Worm (Caenorhabditis elegans) whole organism, L1 larva: ENCODE data around the gene T24C2.5.

Experiments
- C04F5.9 ChIP-seq: sonication (generic microtip); optimal IDR thresholded peaks from 2 replicates; lab custom pipeline; 2016; ENCODE audit warnings: missing genetic modification characterization, missing compliant biosample characterization
- alr-1 ChIP-seq: fragments of 200-800 bp; sonication (Bioruptor generic); optimal IDR thresholded peaks from 2 replicates; lab custom pipeline; 2018; ENCODE audit warnings: borderline replicate concordance, mild to moderate bottlenecking, missing genetic modification characterization, missing compliant biosample characterization
- blmp-1 ChIP-seq: fragments of 150-350 bp; optimal IDR thresholded peaks from 2 replicates; lab custom pipeline; 2014; ENCODE audit warnings: missing biosample characterization, missing genetic modification characterization
- ceh-8 ChIP-seq: fragments of 200-800 bp; sonication (Bioruptor generic); optimal IDR thresholded peaks from 2 replicates; lab custom pipeline; 2018; ENCODE audit warnings: mild to moderate bottlenecking, missing genetic modification characterization, moderate library complexity, missing compliant biosample characterization
- ceh-82 ChIP-seq, 3 experiments: fragments of 150-350 bp in 1 of 3; sonication (generic microtip) in 2 of 3; optimal IDR thresholded peaks; 2 replicates each; lab custom pipeline; 2014 to 2017; ENCODE audit warnings: missing biosample characterization in 3 of 3, missing genetic modification characterization in 3 of 3
- ceh-88 ChIP-seq: fragments of 200-800 bp; sonication (Bioruptor generic); IDR thresholded peaks from 2 replicates; pipeline ENCODE4 v1.3.6; 2022; ENCODE audit warnings: missing genetic modification characterization, missing compliant biosample characterization
- efl-1 ChIP-seq, 4 experiments: fragments of 150-350 bp; optimal IDR thresholded peaks in 3 of 4; peaks in 1 of 4; 1 replicate in 1 of 4; 2 replicates in 3 of 4; lab custom pipeline; 2014; ENCODE audit warnings: missing biosample characterization in 2 of 4, missing genetic modification characterization in 2 of 4, missing genetic modification reagents in 2 of 4
- elt-2 ChIP-seq: sonication (generic microtip); optimal IDR thresholded peaks from 2 replicates; lab custom pipeline; 2016; ENCODE audit warnings: missing genetic modification characterization, mild to moderate bottlenecking, inconsistent platforms, missing compliant biosample characterization, missing genetic modification reagents
- elt-3 ChIP-seq, 6 experiments: fragments of 150-350 bp in 1 of 6; sonication (generic microtip); optimal IDR thresholded peaks; 2 replicates each; lab custom pipeline; 2017 to 2018; ENCODE audit warnings: missing biosample characterization in 6 of 6, missing genetic modification characterization in 6 of 6, inconsistent platforms in 1 of 6
- fkh-4 ChIP-seq: sonication (generic microtip); optimal IDR thresholded peaks from 2 replicates; lab custom pipeline; 2016; ENCODE audit warnings: missing compliant biosample characterization, missing genetic modification characterization, borderline replicate concordance
- hlh-17 ChIP-seq: fragments of 200-800 bp; sonication (Bioruptor generic); optimal IDR thresholded peaks from 2 replicates; lab custom pipeline; 2018; ENCODE audit warnings: missing genetic modification characterization, mild to moderate bottlenecking, missing compliant biosample characterization, moderate library complexity, borderline replicate concordance
- hlh-4 ChIP-seq: sonication (generic microtip); optimal IDR thresholded peaks from 2 replicates; lab custom pipeline; 2016; ENCODE audit warnings: mild to moderate bottlenecking, missing genetic modification characterization, missing compliant biosample characterization
- hpl-2 ChIP-seq: fragments of 150-350 bp; optimal IDR thresholded peaks from 2 replicates; lab custom pipeline; 2014; ENCODE audit warnings: missing biosample characterization, missing genetic modification reagents, missing genetic modification characterization
- jun-1 ChIP-seq: fragments of 150-350 bp; optimal IDR thresholded peaks from 2 replicates; lab custom pipeline; 2014; ENCODE audit warnings: missing biosample characterization, missing genetic modification reagents, missing genetic modification characterization
- lin-14 ChIP-seq: fragments of 200-800 bp; sonication (Bioruptor generic); optimal IDR thresholded peaks from 2 replicates; lab custom pipeline; 2018; ENCODE audit warnings: mild to moderate bottlenecking, missing genetic modification characterization, moderate library complexity, missing compliant biosample characterization
- lin-35 ChIP-seq, 2 experiments: fragments of 150-350 bp; optimal IDR thresholded peaks; 2 replicates each; lab custom pipeline; 2014; ENCODE audit warnings: missing biosample characterization in 2 of 2, missing genetic modification characterization in 2 of 2, missing genetic modification reagents in 2 of 2
- mab-9 ChIP-seq: fragments of 200-800 bp; sonication (Bioruptor generic); IDR thresholded peaks from 2 replicates; pipeline ENCODE4 v1.3.6; 2022; ENCODE audit warnings: missing genetic modification reagents, missing genetic modification characterization, missing compliant biosample characterization
- mdl-1 ChIP-seq, 2 experiments: fragments of 150-350 bp; optimal IDR thresholded peaks; 2 replicates each; lab custom pipeline; 2014 to 2017; ENCODE audit warnings: missing biosample characterization in 2 of 2, missing genetic modification characterization in 2 of 2, inconsistent platforms in 1 of 2
- nhr-12 ChIP-seq: sonication (generic microtip); optimal IDR thresholded peaks from 2 replicates; lab custom pipeline; 2017; ENCODE audit warnings: missing biosample characterization, missing genetic modification characterization
- nhr-19 ChIP-seq: fragments of 200-800 bp; sonication (Bioruptor generic); conservative IDR thresholded peaks from 2 replicates; pipeline ENCODE4 v1.3.6; 2022; ENCODE audit warnings: missing genetic modification characterization, missing compliant biosample characterization
- nhr-20 ChIP-seq: sonication (generic microtip); optimal IDR thresholded peaks from 2 replicates; lab custom pipeline; 2016; ENCODE audit warnings: mild to moderate bottlenecking, missing genetic modification characterization, missing compliant biosample characterization
- nhr-47 ChIP-seq: sonication (generic microtip); optimal IDR thresholded peaks from 2 replicates; lab custom pipeline; 2016; ENCODE audit warnings: mild to moderate bottlenecking, missing genetic modification characterization, moderate library complexity, missing compliant biosample characterization
- nhr-71 ChIP-seq: sonication (generic microtip); optimal IDR thresholded peaks from 2 replicates; lab custom pipeline; 2016; ENCODE audit warnings: mild to moderate bottlenecking, missing genetic modification characterization, moderate library complexity, missing compliant biosample characterization
- nhr-84 ChIP-seq: sonication (generic microtip); optimal IDR thresholded peaks from 2 replicates; lab custom pipeline; 2017; ENCODE audit warnings: missing biosample characterization, missing genetic modification characterization
- nhr-85 ChIP-seq: sonication (generic microtip); peaks from one replicate; lab custom pipeline; 2016; ENCODE audit warnings: missing genetic modification characterization, inconsistent platforms, missing compliant biosample characterization
- pqm-1 ChIP-seq: sonication (generic microtip); optimal IDR thresholded peaks from 3 replicates; lab custom pipeline; 2017; ENCODE audit warnings: missing biosample characterization, missing genetic modification characterization
- skn-1 ChIP-seq: fragments of 150-350 bp; optimal IDR thresholded peaks from 2 replicates; lab custom pipeline; 2014; ENCODE audit warnings: missing biosample characterization, missing genetic modification characterization
- sup-37 ChIP-seq: fragments of 200-800 bp; sonication (Bioruptor generic); optimal IDR thresholded peaks from 2 replicates; lab custom pipeline; 2018; ENCODE audit warnings: mild to moderate bottlenecking, missing genetic modification characterization, missing compliant biosample characterization
- swsn-7 ChIP-seq: sonication (generic microtip); optimal IDR thresholded peaks from 2 replicates; lab custom pipeline; 2016; ENCODE audit warnings: missing genetic modification characterization, missing compliant biosample characterization
- tbx-2 ChIP-seq: sonication (generic microtip); optimal IDR thresholded peaks from 2 replicates; lab custom pipeline; 2016; ENCODE audit warnings: missing genetic modification characterization, missing compliant biosample characterization
- tlp-1 ChIP-seq: fragments of 150-350 bp; optimal IDR thresholded peaks from 2 replicates; lab custom pipeline; 2014; ENCODE audit warnings: missing biosample characterization, missing genetic modification characterization
- unc-86 ChIP-seq: sonication (generic microtip); optimal IDR thresholded peaks from 2 replicates; lab custom pipeline; 2016; ENCODE audit warnings: missing genetic modification characterization, missing compliant biosample characterization
- xbp-1 ChIP-seq: sonication (generic microtip); optimal IDR thresholded peaks from 2 replicates; lab custom pipeline; 2016; ENCODE audit warnings: missing genetic modification characterization, missing compliant biosample characterization
- ztf-4 ChIP-seq: fragments of 150-350 bp; optimal IDR thresholded peaks from 2 replicates; lab custom pipeline; 2014; ENCODE audit warnings: missing biosample characterization, missing genetic modification characterization

The T24C2.5 gene

DNA sequence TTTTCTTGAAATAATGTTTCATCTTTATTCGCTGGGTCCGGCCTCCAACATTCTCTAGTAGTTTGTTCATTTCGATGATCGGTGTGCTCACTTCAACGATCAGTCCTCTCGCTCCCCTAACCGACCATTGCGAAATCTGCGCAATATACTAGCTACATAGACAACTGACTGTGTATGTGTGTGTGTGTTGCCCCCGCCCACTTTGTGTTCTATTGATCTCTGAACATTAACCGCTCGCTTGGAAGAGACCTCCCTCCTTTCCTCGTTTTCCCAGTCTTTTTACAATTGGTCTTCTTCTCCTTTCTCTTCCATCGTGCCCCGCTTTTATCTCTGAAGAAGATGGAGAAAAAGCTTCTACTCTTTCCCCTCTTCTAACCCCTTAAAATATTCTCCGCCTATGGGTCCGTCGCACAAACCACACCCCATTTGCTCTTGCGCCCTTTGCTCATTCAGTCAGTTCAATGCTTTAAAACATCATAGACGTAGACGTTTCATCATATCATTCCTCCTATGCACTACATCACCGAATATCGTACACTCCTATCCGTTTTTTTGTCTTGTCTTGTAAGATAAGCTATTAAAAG, 23.2 kb downstream of the T24C2.5 start (continued):
- no peak for TF ChIP-seq ceh-88 (GFP tag; lab: Robert Waterston, UW)
- no peak for TF ChIP-seq alr-1 (tag; lab: Kevin White, UChicago)
- TF ChIP-seq xbp-1 (tag; lab: Kevin White, UChicago), result peak; percentile 35
- TF ChIP-seq nhr-47 (tag; lab: Kevin White, UChicago), result peak; percentile 72
- TF ChIP-seq pqm-1 (tag; lab: Kevin White, UChicago), result no peak
- no peak for TF ChIP-seq ceh-8 (GFP tag; lab: Kevin White, UChicago)
- peak; percentile 64 for TF ChIP-seq swsn-7 (tag; lab: Kevin White, UChicago)

DNA sequence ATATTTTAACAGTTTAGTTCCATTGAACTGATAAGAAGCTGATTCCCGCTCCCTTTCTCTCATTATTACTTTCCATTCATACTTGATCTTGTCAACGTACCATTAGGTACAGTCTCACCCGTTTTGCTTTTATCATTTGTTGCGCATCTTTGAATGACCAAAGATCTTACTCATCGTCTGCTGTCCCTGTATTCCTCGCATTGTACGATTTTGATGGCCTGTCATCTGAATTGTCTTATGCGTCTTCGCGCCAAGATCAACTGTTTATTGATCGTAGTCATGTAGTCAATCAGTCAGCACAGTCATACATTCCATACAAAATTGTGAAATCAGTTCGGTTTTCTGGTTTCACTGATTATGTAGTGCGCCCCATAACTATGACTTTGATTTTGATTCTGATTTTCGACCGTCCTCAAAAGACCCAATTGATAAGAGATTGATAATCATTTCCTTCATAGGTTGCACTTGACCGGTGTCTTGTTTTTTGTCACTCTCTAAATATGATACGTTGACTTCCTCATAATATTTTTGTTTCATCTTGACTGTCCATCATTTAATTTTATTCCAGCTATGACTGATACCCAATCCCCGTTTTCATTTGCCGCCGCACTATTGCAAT, 23.8 kb downstream of the T24C2.5 start, which contains the start of gene nhr-3:
Gene nhr-3, plus strand, starts transcription at position 569 of the 619 bp plus-strand sequence.
- TF ChIP-seq tlp-1 (tag; lab: Kevin White, UChicago), result no peak
- peak; percentile 75 for TF ChIP-seq nhr-85 (tag; lab: Kevin White, UChicago)
- no peak for TF ChIP-seq xbp-1 (tag; lab: Kevin White, UChicago)
- TF ChIP-seq mdl-1 (tag; optimal IDR thresholded peaks at IDR 0.05; lab: Kevin White, UChicago), result no peak
- no peak for TF ChIP-seq hlh-17 (GFP tag; lab: Kevin White, UChicago)
- TF ChIP-seq efl-1 (optimal IDR thresholded peaks at IDR 0.05; lab: Kevin White, UChicago), result no peak
- peak in 1 of 2 experiments; percentile 31 for TF ChIP-seq efl-1 (GFP tag; optimal IDR thresholded peaks at IDR 0.05 in 1 of 2; lab: Kevin White, UChicago)
- TF ChIP-seq nhr-84 (tag; lab: Kevin White, UChicago), result no peak
- no peak for TF ChIP-seq lin-14 (GFP tag; lab: Kevin White, UChicago)
- no peak for TF ChIP-seq hlh-4
- TF ChIP-seq elt-3 (tag; optimal IDR thresholded peaks at IDR 0.05; lab: Kevin White, UChicago), result peak in 4 of 6 experiments; percentile 27 to 70 (median 48)
- TF ChIP-seq lin-35 (GFP tag; optimal IDR thresholded peaks at IDR 0.05; lab: Kevin White, UChicago), result peak in 1 of 2 experiments; percentile 63
- TF ChIP-seq ceh-8 (GFP tag; lab: Kevin White, UChicago), result no peak
- TF ChIP-seq elt-2 (tag; lab: Kevin White, UChicago), result peak; percentile 38
- no peak for TF ChIP-seq ztf-4 (tag; lab: Kevin White, UChicago)
- peak; percentile 84 for TF ChIP-seq blmp-1 (tag; lab: Kevin White, UChicago)
- peak; percentile 37 for TF ChIP-seq nhr-71 (tag; lab: Kevin White, UChicago)
- TF ChIP-seq C04F5.9 (tag; lab: Kevin White, UChicago), result no peak
- TF ChIP-seq nhr-12, result no peak
- no peak for TF ChIP-seq sup-37 (GFP tag; lab: Kevin White, UChicago)
- TF ChIP-seq nhr-20 (tag; lab: Kevin White, UChicago), result peak; percentile 82
- TF ChIP-seq tbx-2 (tag; lab: Kevin White, UChicago), result no peak
- TF ChIP-seq jun-1 (tag; lab: Kevin White, UChicago), result peak; percentile 27
- no peak for TF ChIP-seq hpl-2
- peak; percentile 10 for TF ChIP-seq nhr-19 (GFP tag; lab: Robert Waterston, UW)

DNA sequence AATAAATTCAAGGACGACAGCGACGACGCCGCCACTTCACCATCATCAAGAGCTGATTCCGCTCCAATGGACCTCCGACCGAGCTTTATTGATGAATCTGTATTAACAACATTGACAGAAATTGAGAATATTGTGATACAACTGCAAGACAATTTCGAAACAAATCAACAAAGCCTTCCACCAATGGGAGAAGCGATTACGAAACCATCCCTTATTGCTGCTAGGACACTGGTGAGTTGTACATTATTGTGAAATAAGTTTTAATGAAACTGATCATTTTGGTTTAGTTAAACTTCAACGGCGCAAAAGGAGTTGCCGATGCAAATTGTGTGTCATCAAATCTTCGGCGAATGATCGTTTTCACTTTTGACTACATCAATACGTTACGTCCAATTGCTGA, 24.9 kb downstream of the T24C2.5 start:
- no peak for TF ChIP-seq unc-86 (tag; lab: Kevin White, UChicago)
- TF ChIP-seq fkh-4, result no peak
- TF ChIP-seq mab-9, result no peak
- peak; percentile 36 for TF ChIP-seq skn-1 (tag; lab: Kevin White, UChicago)
- TF ChIP-seq blmp-1 (tag; lab: Kevin White, UChicago), result peak; percentile 72
- peak in 1 of 3 experiments; percentile 26 for TF ChIP-seq ceh-82 (tag; optimal IDR thresholded peaks at IDR 0.05; lab: Kevin White, UChicago)
